Fruit fly (Drosophila melanogaster) whole organism, wandering third instar larva: ENCODE measurements around the gene Rh5.

ENCODE experiments used
- N ChIP-seq: fragments of >200 bp; optimal IDR thresholded peaks from 2 replicates; lab custom pipeline; 2018; ENCODE audit warnings: missing biosample characterization, missing external identifiers, missing genetic modification characterization
- h ChIP-seq: fragments of 200-800 bp; sonication (Bioruptor generic); optimal IDR thresholded peaks from 3 replicates; lab custom pipeline; 2016; ENCODE audit warnings: missing biosample characterization, mild to moderate bottlenecking, missing genetic modification characterization

dm6 chr2L:12053365-12053764, 45.4 kb downstream of the Rh5 start:
- TF ChIP-seq h (GFP tag; lab: Kevin White, UChicago) (no peak), N (GFP tag; lab: Kevin White, UChicago) (no peak)
